Worm (Caenorhabditis elegans) whole organism, late embryonic: ENCODE data around the gene cyp-14A4.

Experiments
- C38D4.7 ChIP-seq: fragments of 200-800 bp; sonication (Bioruptor generic); optimal IDR thresholded peaks from 2 replicates; lab custom pipeline; 2018; ENCODE audit warnings: mild to moderate bottlenecking, missing genetic modification characterization, moderate library complexity, missing compliant biosample characterization
- K02D7.2 ChIP-seq: sonication (generic microtip); optimal IDR thresholded peaks from 2 replicates; lab custom pipeline; 2017; ENCODE audit warnings: mild to moderate bottlenecking, missing genetic modification characterization, missing compliant biosample characterization
- K09A11.1 ChIP-seq: sonication (generic microtip); optimal IDR thresholded peaks from 2 replicates; lab custom pipeline; 2017; ENCODE audit warnings: antibody characterized with exemption, mild to moderate bottlenecking, missing genetic modification characterization, missing compliant biosample characterization; ENCODE audit not compliant: insufficient read depth
- ama-1 ChIP-seq: fragments of 150-350 bp; optimal IDR thresholded peaks from 2 replicates; lab custom pipeline; 2014
- ceh-14 ChIP-seq: sonication (generic microtip); optimal IDR thresholded peaks from 2 replicates; lab custom pipeline; 2016; ENCODE audit warnings: missing genotype, missing genetic modification characterization, missing compliant biosample characterization
- ceh-19 ChIP-seq: fragments of 200-800 bp; sonication (Bioruptor generic); optimal IDR thresholded peaks from 2 replicates; lab custom pipeline; 2018; ENCODE audit warnings: mild to moderate bottlenecking, missing genetic modification characterization, missing compliant biosample characterization
- ceh-24 ChIP-seq: sonication (generic microtip); optimal IDR thresholded peaks from 2 replicates; lab custom pipeline; 2016; ENCODE audit warnings: mild to moderate bottlenecking, missing genetic modification characterization, missing compliant biosample characterization
- ceh-48 ChIP-seq: sonication (generic microtip); optimal IDR thresholded peaks from 2 replicates; lab custom pipeline; 2016; ENCODE audit warnings: missing genetic modification characterization, inconsistent platforms, missing compliant biosample characterization
- ceh-6 ChIP-seq: fragments of 200-800 bp; sonication (Bioruptor generic); optimal IDR thresholded peaks from 2 replicates; lab custom pipeline; 2018; ENCODE audit warnings: mild to moderate bottlenecking, missing genetic modification characterization, missing compliant biosample characterization
- dmd-4 ChIP-seq: sonication (generic microtip); optimal IDR thresholded peaks from 2 replicates; lab custom pipeline; 2016; ENCODE audit warnings: borderline replicate concordance, missing genetic modification characterization, missing compliant biosample characterization
- elt-2 ChIP-seq: sonication (generic microtip); optimal IDR thresholded peaks from 2 replicates; lab custom pipeline; 2016; ENCODE audit warnings: missing genetic modification reagents, missing genetic modification characterization, missing compliant biosample characterization
- eyg-1 ChIP-seq: sonication (generic microtip); optimal IDR thresholded peaks from 2 replicates; lab custom pipeline; 2016; ENCODE audit warnings: missing genotype, missing genetic modification characterization, missing compliant biosample characterization
- fax-1 ChIP-seq: sonication (generic microtip); optimal IDR thresholded peaks from 2 replicates; lab custom pipeline; 2016; ENCODE audit warnings: missing genotype, missing genetic modification characterization, missing compliant biosample characterization
- fkh-6 ChIP-seq: sonication (generic microtip); optimal IDR thresholded peaks from 2 replicates; lab custom pipeline; 2016; ENCODE audit warnings: missing genetic modification characterization, missing compliant biosample characterization
- hlh-13 ChIP-seq: fragments of 200-800 bp; sonication (Bioruptor generic); optimal IDR thresholded peaks from 2 replicates; lab custom pipeline; 2018; ENCODE audit warnings: mild to moderate bottlenecking, missing genetic modification characterization, missing compliant biosample characterization
- hlh-15 ChIP-seq: sonication (generic microtip); optimal IDR thresholded peaks from 2 replicates; lab custom pipeline; 2016; ENCODE audit warnings: missing genetic modification characterization, missing compliant biosample characterization
- hlh-6 ChIP-seq: sonication (generic microtip); optimal IDR thresholded peaks from 2 replicates; lab custom pipeline; 2016; ENCODE audit warnings: missing genotype, missing genetic modification characterization, missing compliant biosample characterization
- hlh-8 ChIP-seq: sonication (generic microtip); optimal IDR thresholded peaks from 2 replicates; lab custom pipeline; 2016; ENCODE audit warnings: missing genotype, missing genetic modification characterization, missing compliant biosample characterization
- lim-6 ChIP-seq: sonication (generic microtip); optimal IDR thresholded peaks from 2 replicates; lab custom pipeline; 2016; ENCODE audit warnings: missing genetic modification characterization, missing compliant biosample characterization
- madf-2 ChIP-seq: sonication (generic microtip); optimal IDR thresholded peaks from 2 replicates; lab custom pipeline; 2017; ENCODE audit warnings: missing genetic modification characterization, missing compliant biosample characterization
- mec-3 ChIP-seq: sonication (generic microtip); optimal IDR thresholded peaks from 2 replicates; lab custom pipeline; 2016; ENCODE audit warnings: borderline replicate concordance, missing genetic modification characterization, missing compliant biosample characterization
- npax-4 ChIP-seq: sonication (generic microtip); optimal IDR thresholded peaks from 2 replicates; lab custom pipeline; 2016; ENCODE audit warnings: missing genetic modification characterization, missing compliant biosample characterization
- pax-1 ChIP-seq: fragments of 150-350 bp; optimal IDR thresholded peaks from 2 replicates; lab custom pipeline; 2014; ENCODE audit warnings: missing biosample characterization, missing genetic modification characterization
- pha-2 ChIP-seq: sonication (generic microtip); optimal IDR thresholded peaks from 2 replicates; lab custom pipeline; 2017; ENCODE audit warnings: mild to moderate bottlenecking, missing genetic modification characterization, missing compliant biosample characterization
- ref-2 ChIP-seq: sonication (generic microtip); optimal IDR thresholded peaks from 2 replicates; lab custom pipeline; 2016; ENCODE audit warnings: missing genetic modification characterization, missing compliant biosample characterization
- rnt-1 ChIP-seq: sonication (generic microtip); optimal IDR thresholded peaks from 2 replicates; lab custom pipeline; 2016; ENCODE audit warnings: missing genetic modification characterization, missing compliant biosample characterization
- sdc-2 ChIP-seq: sonication (generic microtip); optimal IDR thresholded peaks from 2 replicates; lab custom pipeline; 2016; ENCODE audit warnings: missing genotype, missing genetic modification characterization, missing compliant biosample characterization
- sox-2 ChIP-seq: fragments of 200-800 bp; sonication (Bioruptor generic); IDR thresholded peaks from 2 replicates; pipeline ENCODE4 v1.3.6; 2022; ENCODE audit warnings: missing genetic modification reagents, missing genetic modification characterization, missing compliant biosample characterization
- syd-9 ChIP-seq: sonication (generic microtip); optimal IDR thresholded peaks from 2 replicates; lab custom pipeline; 2016; ENCODE audit warnings: mild to moderate bottlenecking, missing genetic modification characterization, moderate library complexity, missing compliant biosample characterization
- tbx-7 ChIP-seq: sonication (generic microtip); optimal IDR thresholded peaks from 2 replicates; lab custom pipeline; 2016; ENCODE audit warnings: missing genotype, missing genetic modification characterization, missing compliant biosample characterization
- ttx-3 ChIP-seq: sonication (generic microtip); optimal IDR thresholded peaks from 2 replicates; lab custom pipeline; 2016; ENCODE audit warnings: missing genetic modification reagents, missing genetic modification characterization, missing compliant biosample characterization
- unc-55 ChIP-seq: sonication (generic microtip); optimal IDR thresholded peaks from 2 replicates; lab custom pipeline; 2017; ENCODE audit warnings: missing biosample characterization, missing genetic modification reagents, missing genetic modification characterization
- unc-86 ChIP-seq: sonication (generic microtip); optimal IDR thresholded peaks from 2 replicates; lab custom pipeline; 2016; ENCODE audit warnings: missing genetic modification characterization, missing compliant biosample characterization
- zip-5 ChIP-seq: sonication (generic microtip); optimal IDR thresholded peaks from 2 replicates; lab custom pipeline; 2016; ENCODE audit warnings: missing genetic modification characterization, missing compliant biosample characterization
- ztf-16 ChIP-seq: sonication (generic microtip); optimal IDR thresholded peaks from 2 replicates; lab custom pipeline; 2017; ENCODE audit warnings: missing genetic modification characterization, missing compliant biosample characterization

cyp-14A4 gene

ce11 chrX:13328868-13329267 is 44.9 kb upstream of the cyp-14A4 start (continued):
- TF ChIP-seq pha-2 (tag; lab: Kevin White, UChicago) (no peak), ztf-16 (tag; lab: Kevin White, UChicago) (no peak), ref-2 (tag; lab: Kevin White, UChicago) (no peak), ceh-6 (GFP tag; lab: Kevin White, UChicago) (no peak), ceh-19 (no peak), elt-2 (tag; lab: Kevin White, UChicago) (no peak)
- TF ChIP-seq, all 69 proteins: peak for 7

- TF ChIP-seq elt-2 (tag; lab: Kevin White, UChicago) (no peak), lim-6 (no peak), hlh-8 (tag; lab: Kevin White, UChicago) (no peak), hlh-13 (no peak), ztf-16 (tag; lab: Kevin White, UChicago) (no peak), hlh-6 (tag; lab: Kevin White, UChicago) (no peak), sox-2 (GFP tag; lab: Robert Waterston, UW) (no peak), pha-2 (tag; lab: Kevin White, UChicago) (no peak)
Measured at ce11 chrX:13328034-13328433, 44.0 kb upstream of the cyp-14A4 start, which contains the start of gene sir-2.2. Gene sir-2.2 (plus strand): TSS chrX:13328067.

- TF ChIP-seq hlh-6 (tag; lab: Kevin White, UChicago) (no peak), rnt-1 (tag; lab: Kevin White, UChicago) (no peak), syd-9 (tag; lab: Kevin White, UChicago) (no peak), dmd-4 (tag; lab: Kevin White, UChicago) (no peak), madf-2 (no peak), ttx-3 (tag; lab: Kevin White, UChicago) (no peak), C38D4.7 (GFP tag; lab: Kevin White, UChicago) (no peak), tbx-7 (tag; lab: Kevin White, UChicago) (no peak)
Measured at ce11 chrX:13325039-13325438, 41.0 kb upstream of the cyp-14A4 start.

- no peak for TF ChIP-seq K09A11.1
- no peak for TF ChIP-seq hlh-6 (tag; lab: Kevin White, UChicago)
- no peak for TF ChIP-seq zip-5 (tag; lab: Kevin White, UChicago)
- no peak for TF ChIP-seq hlh-15 (tag; lab: Kevin White, UChicago)
- TF ChIP-seq ama-1 (lab: Kevin White, UChicago): no peak
- no peak for TF ChIP-seq sdc-2
Measured at ce11 chrX:13324326-13324725, 40.3 kb upstream of the cyp-14A4 start.

ce11 chrX:13323697-13324096 is 39.7 kb upstream of the cyp-14A4 start:
- TF ChIP-seq syd-9 (tag; lab: Kevin White, UChicago) (no peak), ceh-14 (tag; lab: Kevin White, UChicago) (no peak), dmd-4 (tag; lab: Kevin White, UChicago) (no peak), mec-3 (tag; lab: Kevin White, UChicago) (no peak), pax-1 (tag; lab: Kevin White, UChicago) (no peak), ceh-24 (tag; lab: Kevin White, UChicago) (no peak), unc-86 (tag; lab: Kevin White, UChicago) (no peak), hlh-8 (tag; lab: Kevin White, UChicago) (no peak), hlh-13 (no peak), madf-2 (no peak), pha-2 (tag; lab: Kevin White, UChicago) (no peak), ceh-6 (GFP tag; lab: Kevin White, UChicago) (no peak), ceh-48 (tag; lab: Kevin White, UChicago) (no peak), unc-55 (GFP tag; lab: Kevin White, UChicago) (no peak), rnt-1 (tag; lab: Kevin White, UChicago) (no peak)

- TF ChIP-seq K02D7.2 (tag; lab: Kevin White, UChicago) (no peak), fkh-6 (tag; lab: Kevin White, UChicago) (no peak), npax-4 (tag; lab: Kevin White, UChicago) (no peak), ceh-48 (tag; lab: Kevin White, UChicago) (no peak), fax-1 (tag; lab: Kevin White, UChicago) (no peak), lim-6 (no peak), eyg-1 (tag; lab: Kevin White, UChicago) (no peak)
Measured at ce11 chrX:13322886-13323285, 38.9 kb upstream of the cyp-14A4 start, which contains the start of gene F46G10.2. Gene F46G10.2 (plus strand): TSS chrX:13322963.
